Fruit fly (Drosophila melanogaster) Kc167 (cell line): Measurements from ENCODE around the gene Arpc5.

Experiments used
- h ChIP-seq: fragments of >200 bp; optimal IDR thresholded peaks from 3 replicates; lab custom pipeline; 2018; ENCODE audit warnings: missing external identifiers
- insv ChIP-seq: fragments of >200 bp; optimal IDR thresholded peaks from 3 replicates; lab custom pipeline; 2018; ENCODE audit warnings: missing external identifiers
- psq ChIP-seq: fragments of >200 bp; optimal IDR thresholded peaks from 2 replicates; lab custom pipeline; 2017; ENCODE audit warnings: missing external identifiers

DNA sequence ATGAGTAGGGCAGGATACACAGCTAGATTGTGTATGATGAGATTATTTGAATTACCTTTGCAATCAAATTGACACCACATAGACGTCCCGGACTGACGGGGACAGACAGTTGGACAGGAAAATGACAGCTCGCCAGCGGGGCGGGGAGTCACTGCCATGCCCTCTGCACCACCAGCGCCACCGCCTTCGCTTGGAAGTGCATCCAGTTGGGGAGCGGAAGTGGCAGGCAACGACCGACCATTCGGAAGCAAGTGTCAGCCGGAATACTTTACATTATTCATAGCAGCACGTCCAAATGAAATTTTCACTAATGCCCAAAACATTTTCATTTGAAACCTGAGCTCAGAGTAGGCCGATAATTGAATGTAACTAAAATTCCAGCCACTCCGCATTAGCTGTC is 29.6 kb downstream of the Arpc5 start, which contains the start of gene CG15395:
- TF ChIP-seq psq (lab: Kevin White, UChicago) = no peak
- TF ChIP-seq h (lab: Kevin White, UChicago) = no peak
- TF ChIP-seq insv (lab: Kevin White, UChicago) = no peak
